Worm (Caenorhabditis elegans) whole organism, L4/young adult: ENCODE measurements around the gene rap-2.

ENCODE experiments used
- W03F9.2 ChIP-seq: fragments of 150-350 bp; optimal IDR thresholded peaks from 2 replicates; lab custom pipeline; 2014; ENCODE audit warnings: missing biosample characterization, missing genetic modification characterization
- dao-5 ChIP-seq: sonication (generic microtip); optimal IDR thresholded peaks from 2 replicates; lab custom pipeline; 2016; ENCODE audit warnings: missing genotype, missing genetic modification characterization, moderate library complexity, missing compliant biosample characterization
- him-1 ChIP-seq: sonication (generic microtip); optimal IDR thresholded peaks from 2 replicates; lab custom pipeline; 2016; ENCODE audit warnings: missing genotype, missing genetic modification reagents, missing genetic modification characterization, missing compliant biosample characterization

ce11 chrV:15059534-15059933 is 4.4 kb downstream of the rap-2 start, which contains the start of the genes mcm-3 and C25D7.15:
- TF ChIP-seq dao-5 (tag; lab: Kevin White, UChicago), result no peak
- no peak for TF ChIP-seq him-1 (tag; lab: Kevin White, UChicago)
- TF ChIP-seq W03F9.2 (tag; lab: Kevin White, UChicago), result peak; percentile 32
